Worm (Caenorhabditis elegans) whole organism, L4/young adult: Measurements from ENCODE around the gene F12A10.9.

Source experiments
- W03F9.2 ChIP-seq: fragments of 150-350 bp; optimal IDR thresholded peaks from 2 replicates; lab custom pipeline; 2014; ENCODE audit warnings: missing biosample characterization, missing genetic modification characterization
- dao-5 ChIP-seq: sonication (generic microtip); optimal IDR thresholded peaks from 2 replicates; lab custom pipeline; 2016; ENCODE audit warnings: missing genotype, missing genetic modification characterization, moderate library complexity, missing compliant biosample characterization
- him-1 ChIP-seq: sonication (generic microtip); optimal IDR thresholded peaks from 2 replicates; lab custom pipeline; 2016; ENCODE audit warnings: missing genotype, missing genetic modification reagents, missing genetic modification characterization, missing compliant biosample characterization

- no peak for TF ChIP-seq dao-5
- TF ChIP-seq him-1 (tag; lab: Kevin White, UChicago): no peak
- no peak for TF ChIP-seq W03F9.2 (tag; lab: Kevin White, UChicago)
Observed at ce11 chrII:5455650-5456355, 42.7 kb upstream of the F12A10.9 start, which contains the start of gene daz-1.
